Worm (Caenorhabditis elegans) whole organism, mixed stage, embryonic: ENCODE measurements around the gene Y48E1C.2.

Source experiments
- ces-1 ChIP-seq: fragments of 150-350 bp; optimal IDR thresholded peaks from 2 replicates; lab custom pipeline; 2014; ENCODE audit warnings: missing biosample characterization, missing genetic modification reagents, missing genetic modification characterization
- cnd-1 ChIP-seq: fragments of 200-800 bp; sonication (Bioruptor generic); optimal IDR thresholded peaks from 2 replicates; lab custom pipeline; 2018; ENCODE audit warnings: mild to moderate bottlenecking, missing genetic modification characterization, missing compliant biosample characterization
- lsy-2 ChIP-seq: fragments of 150-350 bp; optimal IDR thresholded peaks from 2 replicates; lab custom pipeline; 2014; ENCODE audit warnings: missing biosample characterization, missing genetic modification characterization
- mab-5 ChIP-seq: fragments of 150-350 bp; optimal IDR thresholded peaks from 2 replicates; lab custom pipeline; 2014; ENCODE audit warnings: missing biosample characterization, missing genetic modification characterization
- nhr-12 ChIP-seq: fragments of 150-350 bp; optimal IDR thresholded peaks from 2 replicates; lab custom pipeline; 2014; ENCODE audit warnings: missing biosample characterization, missing genetic modification characterization
- nhr-237 ChIP-seq: fragments of 150-350 bp; optimal IDR thresholded peaks from 2 replicates; lab custom pipeline; 2014; ENCODE audit warnings: missing biosample characterization, missing genetic modification characterization
- tbx-8 ChIP-seq: fragments of 200-800 bp; sonication (Bioruptor generic); optimal IDR thresholded peaks from 2 replicates; lab custom pipeline; 2018; ENCODE audit warnings: mild to moderate bottlenecking, missing genetic modification characterization, moderate library complexity, missing compliant biosample characterization

DNA sequence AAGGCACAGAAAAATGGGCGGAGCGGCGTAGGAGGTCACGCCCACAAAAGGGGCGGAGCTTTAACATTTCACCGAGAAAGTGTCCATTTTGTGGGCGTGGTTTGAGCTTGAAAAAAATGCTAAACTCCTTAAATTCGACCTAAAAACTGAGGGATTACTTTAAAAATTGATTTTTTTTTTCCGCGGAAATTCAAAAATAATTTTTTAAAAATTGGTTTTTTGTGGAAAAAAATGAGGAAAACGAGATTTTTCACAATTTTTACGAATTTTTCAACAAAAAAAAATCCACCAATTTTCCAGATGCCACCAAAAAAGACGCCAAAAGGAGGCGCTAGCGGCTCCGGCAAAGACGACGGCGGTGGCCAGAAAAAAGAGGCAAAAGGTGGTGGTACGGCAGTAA, 21.7 kb upstream of the Y48E1C.2 start, which contains the start of gene pinn-4:
- TF ChIP-seq lsy-2 (tag; lab: Kevin White, UChicago) (no peak), tbx-8 (GFP tag; lab: Kevin White, UChicago) (no peak), nhr-12 (tag; lab: Kevin White, UChicago) (no peak), nhr-237 (tag; lab: Kevin White, UChicago) (no peak), mab-5 (tag; lab: Kevin White, UChicago) (no peak), cnd-1 (tag; lab: Kevin White, UChicago) (no peak), ces-1 (GFP tag; lab: Kevin White, UChicago) (no peak)
